Fruit fly (Drosophila melanogaster): Measurements from ENCODE around the gene Syx17.
A peak's percentile ranks its signal among the peaks of the same experiment; 100 is the strongest.

The Syx17 gene

dm6 chr3L:4363887-4364794 is 39.1 kb upstream of the Syx17 start, which contains the start of the genes Cip4 and mRpS6 (continued):
- TF ChIP-seq da (GFP tag; optimal IDR thresholded peaks at IDR 0.05) (no peak), vvl (GFP tag; IDR thresholded peaks at IDR 0.05) (peak; percentile 82), MESR4 (GFP tag; optimal IDR thresholded peaks at IDR 0.05) (peak; percentile 57), onecut (GFP tag; IDR thresholded peaks at IDR 0.05) (peak; percentile 41; the same call in 1 of the 2 replicates), odd (GFP tag; optimal IDR thresholded peaks at IDR 0.05) (peak; percentile 47), Dbx (GFP tag; IDR thresholded peaks at IDR 0.05) (peak; percentile 62; the same call in 1 of the 3 replicates), CG16779 (GFP tag; IDR thresholded peaks at IDR 0.05) (peak; percentile 58; the same call in 1 of the 2 replicates), Drgx (GFP tag; IDR thresholded peaks at IDR 0.05) (peak; percentile 65), sob (GFP tag; IDR thresholded peaks at IDR 0.05) (peak; percentile 78), croc (GFP tag; conservative IDR thresholded peaks at IDR 0.05) (0 out of 3 replicates have a peak, but pooled peaks have one; percentile 18), Hr78 (GFP tag; optimal IDR thresholded peaks at IDR 0.05) (peak in 1 of 2 experiments; percentile 46), Vsx1 (GFP tag; optimal IDR thresholded peaks at IDR 0.05) (peak; percentile 25), CG30403 (GFP tag; optimal IDR thresholded peaks at IDR 0.05) (peak; percentile 88), CG7786 (GFP tag; optimal IDR thresholded peaks at IDR 0.05) (no peak), CG14710 (tag; optimal IDR thresholded peaks at IDR 0.05) (peak; percentile 51), cad (GFP tag; optimal IDR thresholded peaks at IDR 0.05) (no peak), CG9437 (GFP tag; optimal IDR thresholded peaks at IDR 0.05) (peak; percentile 71), jigr1 (GFP tag; IDR thresholded peaks at IDR 0.05) (peak; percentile 53; the same call in 1 of the 3 replicates), lilli (GFP tag; optimal IDR thresholded peaks at IDR 0.05) (peak; percentile 84), CG7928 (GFP tag; optimal IDR thresholded peaks at IDR 0.05) (no peak), CG18262 (tag; optimal IDR thresholded peaks at IDR 0.05) (peak; percentile 71), bab2 (GFP tag; optimal IDR thresholded peaks at IDR 0.05) (peak; percentile 49), sug (tag; optimal IDR thresholded peaks at IDR 0.05) (peak; percentile 86), p53 (GFP tag; optimal IDR thresholded peaks at IDR 0.05) (no peak), jumu (GFP tag; optimal IDR thresholded peaks at IDR 0.05) (no peak), shn (GFP tag; optimal IDR thresholded peaks at IDR 0.05) (peak; percentile 18), Rfx (GFP tag; IDR thresholded peaks at IDR 0.05) (peak; percentile 83), Lpt (GFP tag; optimal IDR thresholded peaks at IDR 0.05) (no peak), CG34422 (GFP tag; IDR thresholded peaks at IDR 0.05) (peak; percentile 66), H15 (GFP tag; IDR thresholded peaks at IDR 0.05) (0 out of 3 replicates have a peak, but pooled peaks have one; percentile 48), ssp (GFP tag; IDR thresholded peaks at IDR 0.05) (peak; percentile 57), vnd (GFP tag; IDR thresholded peaks at IDR 0.05; ENCODE audit: partially characterized antibody) (no peak), ewg (GFP tag; optimal IDR thresholded peaks at IDR 0.05) (peak; percentile 68), esg (GFP tag; conservative IDR thresholded peaks at IDR 0.05) (peak; percentile 87), pita (GFP tag; optimal IDR thresholded peaks at IDR 0.05) (peak; percentile 54), bcd (GFP tag; optimal IDR thresholded peaks at IDR 0.05) (peak; percentile 47), Stat92E (GFP tag; optimal IDR thresholded peaks at IDR 0.05) (no peak), corto (GFP tag; optimal IDR thresholded peaks at IDR 0.05) (peak; percentile 47), grau (tag; optimal IDR thresholded peaks at IDR 0.05) (peak; percentile 86), CG5953 (GFP tag; IDR thresholded peaks at IDR 0.05) (peak; percentile 87), trem (tag; optimal IDR thresholded peaks at IDR 0.05) (peak; percentile 51), D19A (tag; optimal IDR thresholded peaks at IDR 0.05) (no peak), CG18011 (GFP tag; optimal IDR thresholded peaks at IDR 0.05) (peak; percentile 52), pum (GFP tag; optimal IDR thresholded peaks at IDR 0.05) (peak; percentile 43), az2 (GFP tag; optimal IDR thresholded peaks at IDR 0.05) (peak; percentile 86), CTCF (GFP tag; optimal IDR thresholded peaks at IDR 0.05) (no peak), CG42726 (GFP tag; IDR thresholded peaks at IDR 0.05; ENCODE audit: partially characterized antibody) (peak; percentile 81), pros (GFP tag; optimal IDR thresholded peaks at IDR 0.05) (no peak), CG3163 (GFP tag; optimal IDR thresholded peaks at IDR 0.05) (no peak)
